Worm (Caenorhabditis elegans) whole organism, L4 larva: ENCODE measurements around the gene W02B12.12.

Experiments
- D1046.2 ChIP-seq: fragments of 200-800 bp; sonication (Bioruptor generic); IDR thresholded peaks from 2 replicates; pipeline ENCODE4 v1.3.6; 2022; ENCODE audit warnings: missing genetic modification characterization, missing compliant biosample characterization
- F26F4.8 ChIP-seq: fragments of 200-800 bp; sonication (Bioruptor generic); conservative IDR thresholded peaks from 2 replicates; pipeline ENCODE4 v1.3.6; 2022; ENCODE audit warnings: missing genetic modification characterization, missing compliant biosample characterization
- F37D6.2 ChIP-seq: sonication (generic microtip); optimal IDR thresholded peaks from 2 replicates; lab custom pipeline; 2016; ENCODE audit warnings: mild to moderate bottlenecking, missing genetic modification characterization, missing compliant biosample characterization
- F44E2.7 ChIP-seq: fragments of 200-800 bp; sonication (Bioruptor generic); IDR thresholded peaks from 2 replicates; pipeline ENCODE4 v2.1.2; 2022; ENCODE audit warnings: missing genetic modification characterization, missing compliant biosample characterization
- T20F7.1 ChIP-seq: fragments of 200-800 bp; sonication (Bioruptor generic); optimal IDR thresholded peaks from 2 replicates; lab custom pipeline; 2018; ENCODE audit warnings: mild to moderate bottlenecking, missing genetic modification characterization, missing compliant biosample characterization
- Y5F2A.4 ChIP-seq: fragments of 200-800 bp; sonication (Bioruptor generic); optimal IDR thresholded peaks from 2 replicates; lab custom pipeline; 2018; ENCODE audit warnings: mild to moderate bottlenecking, missing genetic modification characterization, missing compliant biosample characterization
- Y75B8A.6 ChIP-seq: fragments of 200-800 bp; sonication (Bioruptor generic); IDR thresholded peaks from 2 replicates; pipeline ENCODE4 v1.3.6; 2022; ENCODE audit warnings: missing genetic modification reagents, missing genetic modification characterization, missing compliant biosample characterization
- aha-1 ChIP-seq: fragments of 150-350 bp; peaks from one replicate; lab custom pipeline; 2014; ENCODE audit warnings: missing biosample characterization, missing genetic modification characterization
- aly-2 ChIP-seq: sonication (generic microtip); optimal IDR thresholded peaks from 2 replicates; lab custom pipeline; 2018; ENCODE audit warnings: missing biosample characterization, missing genetic modification characterization
- attf-4 ChIP-seq: sonication (generic microtip); optimal IDR thresholded peaks from 3 replicates; lab custom pipeline; 2017; ENCODE audit warnings: missing biosample characterization, missing genetic modification characterization
- ceh-20 ChIP-seq: fragments of 200-800 bp; sonication (Bioruptor generic); IDR thresholded peaks from 2 replicates; pipeline ENCODE4 v1.3.6; 2022; ENCODE audit warnings: missing genetic modification reagents, missing genetic modification characterization, missing compliant biosample characterization
- ceh-28 ChIP-seq: fragments of 150-350 bp; optimal IDR thresholded peaks from 2 replicates; lab custom pipeline; 2014; ENCODE audit warnings: missing biosample characterization, missing genetic modification reagents, missing genetic modification characterization
- ceh-44 ChIP-seq: fragments of 200-800 bp; sonication (Bioruptor generic); IDR thresholded peaks from 2 replicates; pipeline ENCODE4 v1.3.6; 2022; ENCODE audit warnings: missing genetic modification reagents, missing genetic modification characterization, missing compliant biosample characterization
- daf-16 ChIP-seq, 3 experiments: sonication (generic microtip); optimal IDR thresholded peaks; 2 replicates each; lab custom pipeline; 2016 to 2017; ENCODE audit warnings: missing genetic modification characterization in 3 of 3, missing genetic modification reagents in 3 of 3, mild to moderate bottlenecking in 2 of 3, missing compliant biosample characterization in 2 of 3, missing biosample characterization in 1 of 3, moderate library complexity in 1 of 3
- dmd-8 ChIP-seq: fragments of 200-800 bp; sonication (Bioruptor generic); IDR thresholded peaks from 2 replicates; pipeline ENCODE4 v1.3.6; 2022; ENCODE audit warnings: missing genetic modification characterization, missing compliant biosample characterization
- duxl-1 ChIP-seq: sonication (generic microtip); optimal IDR thresholded peaks from 2 replicates; lab custom pipeline; 2016; ENCODE audit warnings: mild to moderate bottlenecking, missing genetic modification characterization, moderate library complexity, missing compliant biosample characterization; ENCODE audit not compliant: poor library complexity
- dve-1 ChIP-seq: sonication (generic microtip); optimal IDR thresholded peaks from 2 replicates; lab custom pipeline; 2017; ENCODE audit warnings: antibody characterized with exemption, mild to moderate bottlenecking, missing genetic modification characterization, missing compliant biosample characterization; ENCODE audit not compliant: insufficient read depth
- fkh-10 ChIP-seq: fragments of 150-350 bp; optimal IDR thresholded peaks from 2 replicates; lab custom pipeline; 2014; ENCODE audit warnings: missing biosample characterization, missing genetic modification reagents, missing genetic modification characterization
- fos-1 ChIP-seq: fragments of 150-350 bp; optimal IDR thresholded peaks from 2 replicates; lab custom pipeline; 2014; ENCODE audit warnings: missing biosample characterization, missing genetic modification characterization
- gei-8 ChIP-seq: fragments of 200-800 bp; sonication (Bioruptor generic); optimal IDR thresholded peaks from 2 replicates; lab custom pipeline; 2018; ENCODE audit warnings: mild to moderate bottlenecking, missing genetic modification characterization, missing compliant biosample characterization
- hif-1 ChIP-seq, 2 experiments: sonication (generic microtip); optimal IDR thresholded peaks; 2 replicates each; lab custom pipeline; 2016 to 2017; ENCODE audit warnings: missing compliant biosample characterization in 2 of 2, missing genetic modification characterization in 2 of 2, missing genetic modification reagents in 2 of 2, missing genotype in 2 of 2, mild to moderate bottlenecking in 1 of 2
- hlh-30 ChIP-seq: sonication (generic microtip); optimal IDR thresholded peaks from 2 replicates; lab custom pipeline; 2017; ENCODE audit warnings: antibody characterized with exemption, mild to moderate bottlenecking, missing genetic modification characterization, missing compliant biosample characterization; ENCODE audit not compliant: insufficient read depth
- lin-13 ChIP-seq: fragments of 150-350 bp; optimal IDR thresholded peaks from 2 replicates; lab custom pipeline; 2014; ENCODE audit warnings: missing biosample characterization, missing genetic modification reagents, missing genetic modification characterization
- lin-29 ChIP-seq: fragments of 200-800 bp; sonication (Bioruptor generic); IDR thresholded peaks from 2 replicates; pipeline ENCODE4 v1.3.6; 2022; ENCODE audit warnings: missing genetic modification reagents, missing genetic modification characterization, missing compliant biosample characterization
- lin-38 ChIP-seq: fragments of 200-800 bp; sonication (Bioruptor generic); IDR thresholded peaks from 2 replicates; pipeline ENCODE4 v1.3.6; 2022; ENCODE audit warnings: missing genetic modification reagents, missing genetic modification characterization, missing compliant biosample characterization
- madf-9 ChIP-seq: fragments of 200-800 bp; sonication (Bioruptor generic); conservative IDR thresholded peaks from 2 replicates; pipeline ENCODE4 v1.3.6; 2022; ENCODE audit warnings: missing genetic modification reagents, missing genetic modification characterization, missing compliant biosample characterization
- mdt-29 ChIP-seq: fragments of 200-800 bp; sonication (Bioruptor generic); IDR thresholded peaks from 2 replicates; pipeline ENCODE4 v1.3.6; 2022; ENCODE audit warnings: missing genetic modification reagents, missing genetic modification characterization, missing compliant biosample characterization
- mes-2 ChIP-seq: sonication (generic microtip); optimal IDR thresholded peaks from 2 replicates; lab custom pipeline; 2016; ENCODE audit warnings: missing genotype, mild to moderate bottlenecking, missing genetic modification characterization, missing compliant biosample characterization; ENCODE audit not compliant: poor library complexity, severe bottlenecking
- mxl-2 ChIP-seq: fragments of 200-800 bp; sonication (Bioruptor generic); conservative IDR thresholded peaks from 2 replicates; pipeline ENCODE4 v1.3.6; 2022; ENCODE audit warnings: missing genetic modification reagents, missing genetic modification characterization, missing compliant biosample characterization
- mxl-3 ChIP-seq: fragments of 200-800 bp; sonication (Bioruptor generic); optimal IDR thresholded peaks from 2 replicates; lab custom pipeline; 2018; ENCODE audit warnings: mild to moderate bottlenecking, missing genetic modification characterization, missing compliant biosample characterization
- nhr-10 ChIP-seq: fragments of 150-350 bp; optimal IDR thresholded peaks from 2 replicates; lab custom pipeline; 2014; ENCODE audit warnings: missing biosample characterization, missing genetic modification characterization
- nhr-11 ChIP-seq: fragments of 150-350 bp; optimal IDR thresholded peaks from 2 replicates; lab custom pipeline; 2014; ENCODE audit warnings: missing biosample characterization, missing genetic modification characterization
- nhr-111 ChIP-seq: fragments of 200-800 bp; sonication (Bioruptor generic); optimal IDR thresholded peaks from 2 replicates; lab custom pipeline; 2018; ENCODE audit warnings: mild to moderate bottlenecking, missing genetic modification characterization, missing compliant biosample characterization
- nhr-237 ChIP-seq: sonication (generic microtip); optimal IDR thresholded peaks from 2 replicates; lab custom pipeline; 2017; ENCODE audit warnings: missing biosample characterization, missing genetic modification characterization
- nhr-28 ChIP-seq: fragments of 150-350 bp; optimal IDR thresholded peaks from 2 replicates; lab custom pipeline; 2014; ENCODE audit warnings: missing biosample characterization, missing genetic modification characterization
- nhr-41 ChIP-seq: fragments of 200-800 bp; sonication (Bioruptor generic); IDR thresholded peaks from 2 replicates; pipeline ENCODE4 v1.3.6; 2022; ENCODE audit warnings: missing genetic modification reagents, missing genetic modification characterization, missing compliant biosample characterization
- nhr-48 ChIP-seq: sonication (generic microtip); optimal IDR thresholded peaks from 2 replicates; lab custom pipeline; 2016; ENCODE audit warnings: mild to moderate bottlenecking, missing genetic modification characterization, missing compliant biosample characterization
- nhr-6 ChIP-seq: fragments of 150-350 bp; optimal IDR thresholded peaks from 2 replicates; lab custom pipeline; 2014; ENCODE audit warnings: missing biosample characterization, missing genetic modification characterization
- skn-1 ChIP-seq: fragments of 150-350 bp; optimal IDR thresholded peaks from 2 replicates; lab custom pipeline; 2014; ENCODE audit warnings: missing biosample characterization, missing genetic modification characterization
- spr-1 ChIP-seq: sonication (generic microtip); optimal IDR thresholded peaks from 2 replicates; lab custom pipeline; 2016; ENCODE audit warnings: mild to moderate bottlenecking, missing genetic modification characterization, missing compliant biosample characterization
- spr-3 ChIP-seq: fragments of 200-800 bp; sonication (Bioruptor generic); optimal IDR thresholded peaks from 2 replicates; lab custom pipeline; 2018; ENCODE audit warnings: mild to moderate bottlenecking, missing genetic modification characterization, missing compliant biosample characterization
- tag-97 ChIP-seq: fragments of 200-800 bp; sonication (Bioruptor generic); IDR thresholded peaks from 2 replicates; pipeline ENCODE4 v1.3.6; 2022; ENCODE audit warnings: missing genetic modification characterization, missing compliant biosample characterization
- unc-130 ChIP-seq: sonication (generic microtip); optimal IDR thresholded peaks from 2 replicates; lab custom pipeline; 2016; ENCODE audit warnings: missing genetic modification reagents, missing genetic modification characterization, missing compliant biosample characterization
- unc-39 ChIP-seq: sonication (generic microtip); optimal IDR thresholded peaks from 2 replicates; lab custom pipeline; 2017; ENCODE audit warnings: missing biosample characterization, missing genetic modification characterization
- unc-62 ChIP-seq, 3 experiments: fragments of 150-350 bp in 1 of 3; sonication (generic microtip); optimal IDR thresholded peaks in 2 of 3; peaks in 1 of 3; 1 replicate in 1 of 3; 2 replicates in 2 of 3; lab custom pipeline; 2014 to 2017; ENCODE audit warnings: missing biosample characterization in 3 of 3, missing genetic modification characterization in 3 of 3, missing genetic modification reagents in 3 of 3, missing genotype in 1 of 3
- zag-1 ChIP-seq: fragments of 150-350 bp; optimal IDR thresholded peaks from 2 replicates; lab custom pipeline; 2014; ENCODE audit warnings: missing biosample characterization, missing genetic modification characterization
- zip-11 ChIP-seq: fragments of 200-800 bp; sonication (Bioruptor generic); IDR thresholded peaks from 2 replicates; pipeline ENCODE4 v1.3.6; 2022; ENCODE audit warnings: missing genetic modification characterization, missing compliant biosample characterization
- zip-2 ChIP-seq: fragments of 150-350 bp; optimal IDR thresholded peaks from 2 replicates; lab custom pipeline; 2014; ENCODE audit warnings: missing biosample characterization, missing genetic modification characterization
- ztf-11 ChIP-seq: fragments of 150-350 bp; optimal IDR thresholded peaks from 2 replicates; lab custom pipeline; 2014; ENCODE audit warnings: missing biosample characterization, missing genetic modification characterization
- ztf-7 ChIP-seq: fragments of 150-350 bp; optimal IDR thresholded peaks from 2 replicates; lab custom pipeline; 2014; ENCODE audit warnings: missing biosample characterization, missing genetic modification characterization

Gene W02B12.12

DNA sequence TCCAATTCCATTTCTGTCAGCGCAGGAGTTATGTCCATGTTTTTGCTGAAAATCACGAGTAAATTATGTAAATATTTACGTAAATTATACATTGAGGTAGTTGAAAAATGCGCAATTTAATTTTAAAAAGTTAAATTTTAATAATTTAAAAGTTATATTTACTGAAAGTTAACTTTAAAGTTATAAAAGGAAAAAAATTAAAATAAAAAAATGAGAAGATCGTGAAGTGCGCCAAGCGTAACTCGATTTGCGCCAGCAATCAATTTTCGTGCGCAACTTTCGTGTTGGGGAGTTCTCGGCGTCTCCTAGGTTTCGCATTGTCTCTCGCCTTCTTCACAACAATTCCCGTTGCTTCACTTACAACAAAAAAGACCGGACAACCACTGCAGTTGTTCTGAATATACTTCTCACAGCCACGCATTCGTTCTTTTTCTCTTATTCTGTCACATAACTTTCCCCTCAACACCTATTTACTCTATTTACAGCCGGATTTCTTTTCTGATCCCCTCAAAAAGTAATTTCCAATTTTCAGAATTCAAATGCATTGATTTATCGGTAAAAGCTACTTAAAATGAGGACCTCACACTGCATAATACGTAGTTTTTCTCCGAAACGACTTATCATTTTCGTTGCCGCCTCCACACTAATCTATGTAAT lies 5.3 kb downstream of the W02B12.12 start, which contains the start of the genes metl-1 and W02B12.11 (continued):
- no peak for TF ChIP-seq unc-39 (tag; lab: Kevin White, UChicago)
- TF ChIP-seq ceh-28, result no peak
- TF ChIP-seq zag-1 (tag; lab: Kevin White, UChicago), result no peak
- peak; percentile 24 for TF ChIP-seq mxl-3 (GFP tag; lab: Kevin White, UChicago)
- TF ChIP-seq fkh-10 (GFP tag; lab: Kevin White, UChicago), result no peak
- peak; percentile 93 for TF ChIP-seq mes-2 (tag; lab: Kevin White, UChicago)
- peak; percentile 45 for TF ChIP-seq F37D6.2 (tag; lab: Kevin White, UChicago)
- no peak for TF ChIP-seq hlh-30
- peak; percentile 28; the same call in 1 of the 2 replicates for TF ChIP-seq nhr-41
- TF ChIP-seq lin-13, result no peak
- TF ChIP-seq Y75B8A.6 (GFP tag; lab: Robert Waterston, UW), result no peak
- TF ChIP-seq unc-130, result peak; percentile 53
- TF ChIP-seq attf-4 (tag; lab: Kevin White, UChicago), result no peak
- no peak for TF ChIP-seq tag-97 (GFP tag; lab: Robert Waterston, UW)
- TF ChIP-seq Y5F2A.4, result no peak
- TF ChIP-seq nhr-237 (tag; lab: Kevin White, UChicago), result no peak
- TF ChIP-seq spr-1 (tag; lab: Kevin White, UChicago), result peak; percentile 84
- TF ChIP-seq ceh-44, result no peak
- TF ChIP-seq ztf-11, result no peak
- no peak for TF ChIP-seq D1046.2
- peak in 1 of 2 experiments; percentile 68 for TF ChIP-seq hif-1 (tag; optimal IDR thresholded peaks at IDR 0.05; lab: Kevin White, UChicago)

DNA sequence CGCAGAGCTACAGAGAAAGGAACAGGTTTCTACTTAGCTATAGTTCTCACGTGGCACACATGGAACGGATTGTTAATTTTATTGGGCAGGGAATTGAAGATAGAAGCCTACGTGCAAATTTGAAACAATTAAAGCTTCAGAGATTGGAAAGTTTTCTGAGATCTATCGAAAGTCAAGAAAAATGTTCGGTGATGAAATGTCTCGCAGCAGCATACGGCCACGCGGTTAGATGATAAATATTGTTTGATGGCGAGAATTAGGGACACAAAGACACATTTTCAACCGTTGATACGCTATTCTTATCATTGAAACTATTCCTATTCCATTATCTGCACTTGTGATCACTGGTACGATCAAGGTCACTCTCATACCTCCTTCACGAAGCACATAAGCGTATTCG lies 6.4 kb downstream of the W02B12.12 start:
- peak; percentile 25 for TF ChIP-seq T20F7.1 (GFP tag; lab: Kevin White, UChicago)
- TF ChIP-seq F37D6.2 (tag; lab: Kevin White, UChicago), result no peak
- TF ChIP-seq aha-1 (tag; lab: Kevin White, UChicago), result peak; percentile 99
- no peak for TF ChIP-seq fos-1 (tag; lab: Kevin White, UChicago)
- TF ChIP-seq mdt-29 (GFP tag; lab: Robert Waterston, UW), result no peak
- peak; percentile 91 for TF ChIP-seq nhr-28 (tag; lab: Kevin White, UChicago)
- TF ChIP-seq daf-16 (GFP tag; optimal IDR thresholded peaks at IDR 0.05; lab: Kevin White, UChicago), result no peak
- TF ChIP-seq daf-16 (tag; optimal IDR thresholded peaks at IDR 0.05; lab: Kevin White, UChicago), result peak; percentile 37
- no peak for TF ChIP-seq mxl-2 (GFP tag; lab: Robert Waterston, UW)
- no peak for TF ChIP-seq zag-1 (tag; lab: Kevin White, UChicago)
- TF ChIP-seq duxl-1 (tag; lab: Kevin White, UChicago), result no peak
- no peak for TF ChIP-seq ceh-20 (GFP tag; lab: Robert Waterston, UW)
- no peak for TF ChIP-seq nhr-6 (tag; lab: Kevin White, UChicago)
- no peak for TF ChIP-seq spr-3 (GFP tag; lab: Kevin White, UChicago)
- no peak for TF ChIP-seq madf-9 (GFP tag; lab: Robert Waterston, UW)
- peak; percentile 33 for TF ChIP-seq nhr-10
- TF ChIP-seq nhr-111 (GFP tag; lab: Kevin White, UChicago), result no peak
- peak; percentile 58 to 92 for TF ChIP-seq hif-1 (tag; optimal IDR thresholded peaks at IDR 0.05; lab: Kevin White, UChicago)
- no peak for TF ChIP-seq F26F4.8 (GFP tag; lab: Robert Waterston, UW)
- no peak for TF ChIP-seq lin-38 (GFP tag; lab: Robert Waterston, UW)
- peak; percentile 55 for TF ChIP-seq nhr-48
- TF ChIP-seq ztf-7, result no peak
- no peak for TF ChIP-seq spr-1 (tag; lab: Kevin White, UChicago)
- peak; percentile 64 for TF ChIP-seq dve-1
- TF ChIP-seq skn-1 (tag; lab: Kevin White, UChicago), result no peak
- TF ChIP-seq aly-2 (tag; lab: Kevin White, UChicago), result no peak
- no peak for TF ChIP-seq dmd-8
- no peak for TF ChIP-seq zip-11 (GFP tag; lab: Robert Waterston, UW)
- no peak for TF ChIP-seq unc-62 (GFP tag; optimal IDR thresholded peaks at IDR 0.05 in 1 of 2; lab: Kevin White, UChicago)
- no peak for TF ChIP-seq unc-62 (tag; optimal IDR thresholded peaks at IDR 0.05; lab: Kevin White, UChicago)
- no peak for TF ChIP-seq nhr-11
- no peak for TF ChIP-seq F44E2.7 (GFP tag; lab: Robert Waterston, UW)
- TF ChIP-seq ztf-11, result no peak
- TF ChIP-seq gei-8 (GFP tag; lab: Kevin White, UChicago), result no peak
- no peak for TF ChIP-seq zip-2 (tag; lab: Kevin White, UChicago)
- TF ChIP-seq lin-29 (GFP tag; lab: Robert Waterston, UW), result no peak
